Fruit fly (Drosophila melanogaster) whole organism, embryonic: Measurements from ENCODE around the gene CG4972.
A peak's percentile ranks its signal among the peaks of the same experiment; 100 is the strongest.

Source experiments
- Abd-B ChIP-seq: fragments of 200-800 bp; sonication (Bioruptor generic); optimal IDR thresholded peaks from 2 replicates; lab custom pipeline; 2018; ENCODE audit warnings: missing biosample characterization, mild to moderate bottlenecking, missing genetic modification characterization, moderate library complexity
- Antp ChIP-seq: fragments of 200-800 bp; sonication (Bioruptor generic); optimal IDR thresholded peaks from 3 replicates; lab custom pipeline; 2016; ENCODE audit warnings: missing biosample characterization, missing genetic modification characterization
- B-H1 ChIP-seq: fragments of 200-800 bp; sonication (Bioruptor generic); IDR thresholded peaks from 3 replicates; pipeline ENCODE4 v1.3.6; 2022; ENCODE audit warnings: missing biosample characterization, missing genetic modification characterization
- B-H2 ChIP-seq: fragments of 200-800 bp; sonication (Bioruptor generic); optimal IDR thresholded peaks from 2 replicates; lab custom pipeline; 2018; ENCODE audit warnings: missing biosample characterization, mild to moderate bottlenecking, missing genetic modification characterization
- CG11398 ChIP-seq: fragments of 200-800 bp; sonication (Bioruptor generic); optimal IDR thresholded peaks from 2 replicates; lab custom pipeline; 2016; ENCODE audit warnings: missing biosample characterization, missing genetic modification characterization
- CG12744 ChIP-seq: fragments of 200-800 bp; sonication (Bioruptor generic); optimal IDR thresholded peaks from 2 replicates; lab custom pipeline; 2016; ENCODE audit warnings: missing biosample characterization, missing genetic modification characterization
- CG17802 ChIP-seq: fragments of 200-800 bp; sonication (Bioruptor generic); optimal IDR thresholded peaks from 2 replicates; lab custom pipeline; 2018; ENCODE audit warnings: missing biosample characterization, mild to moderate bottlenecking, missing genetic modification characterization, moderate library complexity
- CG2875 ChIP-seq: fragments of 200-800 bp; sonication (Bioruptor generic); optimal IDR thresholded peaks from 2 replicates; lab custom pipeline; 2017; ENCODE audit warnings: missing biosample characterization, mild to moderate bottlenecking, missing genetic modification characterization, missing genetic modification reagents
- CG3065 ChIP-seq: fragments of 200-800 bp; sonication (Bioruptor generic); optimal IDR thresholded peaks from 2 replicates; lab custom pipeline; 2016; ENCODE audit warnings: missing biosample characterization, missing genetic modification characterization
- CG31441 ChIP-seq: fragments of 200-800 bp; sonication (Bioruptor generic); IDR thresholded peaks from 2 replicates; pipeline ENCODE4 v1.3.6; 2022; ENCODE audit warnings: missing biosample characterization, missing genetic modification characterization
- CG33557 ChIP-seq: fragments of 200-800 bp; sonication (Bioruptor generic); optimal IDR thresholded peaks from 2 replicates; lab custom pipeline; 2019; ENCODE audit warnings: missing biosample characterization, mild to moderate bottlenecking, missing genetic modification characterization, moderate library complexity
- CG42726 ChIP-seq: fragments of 200-800 bp; sonication (Bioruptor generic); IDR thresholded peaks from 2 replicates; pipeline ENCODE4 v1.3.6; 2022; ENCODE audit warnings: missing biosample characterization, missing genetic modification characterization; ENCODE audit not compliant: partially characterized antibody
- CG5180 ChIP-seq: fragments of 200-800 bp; sonication (Bioruptor generic); optimal IDR thresholded peaks from 3 replicates; lab custom pipeline; 2017; ENCODE audit warnings: missing biosample characterization, missing genetic modification characterization, mild to moderate bottlenecking, moderate library complexity, missing genetic modification reagents
- CG6254 ChIP-seq: fragments of 200-800 bp; sonication (Bioruptor generic); optimal IDR thresholded peaks from 3 replicates; lab custom pipeline; 2017; ENCODE audit warnings: mild to moderate bottlenecking, missing biosample characterization, missing genetic modification reagents, missing genetic modification characterization
- CG6854 ChIP-seq: fragments of 200-800 bp; sonication (Bioruptor generic); optimal IDR thresholded peaks from 3 replicates; lab custom pipeline; 2017; ENCODE audit warnings: missing biosample characterization, mild to moderate bottlenecking, missing genetic modification characterization
- CG8290 ChIP-seq, 3 experiments: fragments of 200-800 bp; sonication (Bioruptor generic); optimal IDR thresholded peaks; 2 replicates each; lab custom pipeline; 2016 to 2019; ENCODE audit warnings: missing biosample characterization in 3 of 3, missing genetic modification characterization in 3 of 3, mild to moderate bottlenecking in 2 of 3, moderate library complexity in 1 of 3
- CG8765 ChIP-seq: fragments of 200-800 bp; sonication (Bioruptor generic); IDR thresholded peaks from 2 replicates; pipeline ENCODE4 v1.3.6; 2022; ENCODE audit warnings: missing biosample characterization, missing genetic modification characterization
- CG9727 ChIP-seq: fragments of 200-800 bp; sonication (Bioruptor generic); optimal IDR thresholded peaks from 3 replicates; lab custom pipeline; 2017; ENCODE audit warnings: missing biosample characterization, mild to moderate bottlenecking, missing genetic modification characterization
- CG9817 ChIP-seq: fragments of 200-800 bp; sonication (Bioruptor generic); optimal IDR thresholded peaks from 2 replicates; lab custom pipeline; 2018; ENCODE audit warnings: missing biosample characterization, mild to moderate bottlenecking, missing genetic modification characterization, moderate library complexity
- Dfd ChIP-seq, 2 experiments: fragments of >200 bp; optimal IDR thresholded peaks; 2 replicates each; lab custom pipeline; 2017; ENCODE audit warnings: missing biosample characterization in 2 of 2, missing genetic modification characterization in 2 of 2
- Ets97D ChIP-seq: fragments of 200-800 bp; sonication (Bioruptor generic); optimal IDR thresholded peaks from 3 replicates; lab custom pipeline; 2016; ENCODE audit warnings: missing biosample characterization, missing genetic modification characterization
- HLH54F ChIP-seq: fragments of 200-800 bp; sonication (Bioruptor generic); optimal IDR thresholded peaks from 3 replicates; lab custom pipeline; 2016; ENCODE audit warnings: missing biosample characterization, missing genetic modification characterization
- Hand ChIP-seq: fragments of 200-800 bp; sonication (Bioruptor generic); optimal IDR thresholded peaks from 2 replicates; lab custom pipeline; 2017; ENCODE audit warnings: mild to moderate bottlenecking, missing biosample characterization, missing genetic modification reagents, missing genetic modification characterization
- Hr78 ChIP-seq, 2 experiments: fragments of 200-800 bp in 1 of 2; fragments of >200 bp in 1 of 2; sonication (Bioruptor generic) in 1 of 2; optimal IDR thresholded peaks; 2 replicates each; lab custom pipeline; 2017 to 2019; ENCODE audit warnings: missing biosample characterization in 2 of 2, missing genetic modification characterization in 2 of 2, mild to moderate bottlenecking in 1 of 2, moderate library complexity in 1 of 2
- MESR4 ChIP-seq: fragments of 200-800 bp; sonication (Bioruptor generic); optimal IDR thresholded peaks from 2 replicates; lab custom pipeline; 2018; ENCODE audit warnings: missing biosample characterization, mild to moderate bottlenecking, missing genetic modification characterization, moderate library complexity
- MTF-1 ChIP-seq: fragments of 200-800 bp; sonication (Bioruptor generic); optimal IDR thresholded peaks from 2 replicates; lab custom pipeline; 2018; ENCODE audit warnings: missing biosample characterization, mild to moderate bottlenecking, missing genetic modification characterization, borderline replicate concordance
- Meics ChIP-seq: fragments of 200-800 bp; sonication (Bioruptor generic); optimal IDR thresholded peaks from 2 replicates; lab custom pipeline; 2017; ENCODE audit warnings: missing biosample characterization, mild to moderate bottlenecking, missing genetic modification characterization
- NC2β ChIP-seq: fragments of 200-800 bp; sonication (Bioruptor generic); optimal IDR thresholded peaks from 2 replicates; lab custom pipeline; 2016; ENCODE audit warnings: missing biosample characterization, missing genetic modification characterization
- NK7.1 ChIP-seq: fragments of 200-800 bp; sonication (Bioruptor generic); optimal IDR thresholded peaks from 3 replicates; lab custom pipeline; 2016; ENCODE audit warnings: missing biosample characterization, missing genetic modification characterization
- Neu2 ChIP-seq: fragments of 200-800 bp; sonication (Bioruptor generic); optimal IDR thresholded peaks from 3 replicates; lab custom pipeline; 2016; ENCODE audit warnings: missing biosample characterization, missing genetic modification characterization, borderline replicate concordance
- PHDP ChIP-seq: fragments of 200-800 bp; sonication (Bioruptor generic); optimal IDR thresholded peaks from 3 replicates; lab custom pipeline; 2018; ENCODE audit warnings: missing biosample characterization, mild to moderate bottlenecking, missing genetic modification characterization, moderate library complexity
- Ptx1 ChIP-seq: fragments of 200-800 bp; sonication (Bioruptor generic); IDR thresholded peaks from 2 replicates; pipeline ENCODE4 v1.3.6; 2022; ENCODE audit warnings: missing biosample characterization, missing genetic modification characterization
- Ravus ChIP-seq: fragments of 200-800 bp; sonication (Bioruptor generic); IDR thresholded peaks from 2 replicates; pipeline ENCODE4 v1.3.6; 2022; ENCODE audit warnings: missing biosample characterization, missing genetic modification characterization
- Rfx ChIP-seq: fragments of 200-800 bp; sonication (Bioruptor generic); IDR thresholded peaks from 2 replicates; pipeline ENCODE4 v1.3.6; 2022; ENCODE audit warnings: missing biosample characterization, missing genetic modification characterization
- ab ChIP-seq: fragments of 200-800 bp; sonication (Bioruptor generic); optimal IDR thresholded peaks from 2 replicates; lab custom pipeline; 2016; ENCODE audit warnings: missing biosample characterization, missing genetic modification characterization
- al ChIP-seq: fragments of 200-800 bp; sonication (Bioruptor generic); IDR thresholded peaks from 2 replicates; pipeline ENCODE4 v1.3.6; 2022; ENCODE audit warnings: missing biosample characterization, missing genetic modification characterization
- dan ChIP-seq: fragments of 200-800 bp; sonication (Bioruptor generic); IDR thresholded peaks from 2 replicates; pipeline ENCODE4 v1.3.6; 2022; ENCODE audit warnings: missing biosample characterization, missing genetic modification characterization
- eve ChIP-seq, 2 experiments: fragments of >200 bp; optimal IDR thresholded peaks; 2 replicates each; lab custom pipeline; 2017; ENCODE audit warnings: missing biosample characterization in 2 of 2, missing genetic modification characterization in 2 of 2
- gcm ChIP-seq: fragments of 200-800 bp; sonication (Bioruptor generic); optimal IDR thresholded peaks from 2 replicates; lab custom pipeline; 2019; ENCODE audit warnings: missing biosample characterization, mild to moderate bottlenecking, missing genetic modification characterization, moderate library complexity
- jing ChIP-seq: fragments of 200-800 bp; sonication (Bioruptor generic); optimal IDR thresholded peaks from 2 replicates; lab custom pipeline; 2018; ENCODE audit warnings: missing biosample characterization, mild to moderate bottlenecking, missing genetic modification characterization
- kay ChIP-seq: fragments of 200-800 bp; sonication (Bioruptor generic); optimal IDR thresholded peaks from 2 replicates; lab custom pipeline; 2016; ENCODE audit warnings: missing biosample characterization, missing genetic modification characterization
- klu ChIP-seq: fragments of 200-800 bp; sonication (Bioruptor generic); IDR thresholded peaks from 2 replicates; pipeline ENCODE4 v1.3.6; 2022; ENCODE audit warnings: missing biosample characterization, missing genetic modification characterization
- lmd ChIP-seq: fragments of 200-800 bp; sonication (Bioruptor generic); IDR thresholded peaks from 2 replicates; pipeline ENCODE4 v1.3.6; 2022; ENCODE audit warnings: missing biosample characterization, missing genetic modification characterization
- lola ChIP-seq, 3 experiments: fragments of >200 bp in 2 of 3; fragments of 200-800 bp in 1 of 3; sonication (Bioruptor generic) in 1 of 3; optimal IDR thresholded peaks; 2 replicates each; lab custom pipeline; 2017 to 2019; ENCODE audit warnings: missing biosample characterization in 3 of 3, missing genetic modification characterization in 3 of 3, mild to moderate bottlenecking in 1 of 3, moderate library complexity in 1 of 3
- mirr ChIP-seq: fragments of 200-800 bp; sonication (Bioruptor generic); optimal IDR thresholded peaks from 3 replicates; lab custom pipeline; 2018; ENCODE audit warnings: missing biosample characterization, mild to moderate bottlenecking, missing genetic modification characterization
- rib ChIP-seq: fragments of 200-800 bp; sonication (Bioruptor generic); IDR thresholded peaks from 2 replicates; pipeline ENCODE4 v1.3.6; 2022; ENCODE audit warnings: missing biosample characterization, missing genetic modification characterization
- stwl ChIP-seq: fragments of 200-800 bp; sonication (Bioruptor generic); optimal IDR thresholded peaks from 3 replicates; lab custom pipeline; 2018; ENCODE audit warnings: missing biosample characterization, mild to moderate bottlenecking, missing genetic modification characterization, moderate library complexity
- tio ChIP-seq: fragments of 200-800 bp; sonication (Bioruptor generic); optimal IDR thresholded peaks from 2 replicates; lab custom pipeline; 2017; ENCODE audit warnings: missing biosample characterization, missing genetic modification characterization, inconsistent platforms
- twi ChIP-seq: fragments of 200-800 bp; optimal IDR thresholded peaks from 2 replicates; lab custom pipeline; 2019; ENCODE audit warnings: missing biosample characterization, mild to moderate bottlenecking, missing genetic modification characterization, moderate library complexity
- wek ChIP-seq: fragments of 200-800 bp; sonication (Bioruptor generic); optimal IDR thresholded peaks from 3 replicates; lab custom pipeline; 2018; ENCODE audit warnings: missing biosample characterization, mild to moderate bottlenecking, missing genetic modification characterization, moderate library complexity
- zfh2 ChIP-seq: fragments of 200-800 bp; sonication (Bioruptor generic); optimal IDR thresholded peaks from 2 replicates; lab custom pipeline; 2016; ENCODE audit warnings: missing biosample characterization, missing genetic modification characterization

Gene CG4972

dm6 chr2L:10341405-10341804 lies 26.8 kb downstream of the CG4972 start, which contains the start of gene CG31715 (continued):
- TF ChIP-seq lola (GFP tag; optimal IDR thresholded peaks at IDR 0.05; lab: Kevin White, UChicago) = no peak
- TF ChIP-seq dan (GFP tag; lab: Robert Waterston, UW) = no peak
- no peak for TF ChIP-seq NC2β
- TF ChIP-seq Dfd (GFP tag; optimal IDR thresholded peaks at IDR 0.05; lab: Kevin White, UChicago) = no peak
- TF ChIP-seq gcm (GFP tag; lab: Kevin White, UChicago) = no peak
- no peak for TF ChIP-seq zfh2
- no peak for TF ChIP-seq wek (GFP tag; lab: Kevin White, UChicago)
- no peak for TF ChIP-seq Hr78 (GFP tag; optimal IDR thresholded peaks at IDR 0.05; lab: Kevin White, UChicago)
- no peak for TF ChIP-seq CG12744 (GFP tag; lab: Kevin White, UChicago)
- no peak for TF ChIP-seq kay (GFP tag; lab: Kevin White, UChicago)
- TF ChIP-seq CG6854 (GFP tag; lab: Kevin White, UChicago) = no peak
- TF ChIP-seq NK7.1 (GFP tag; lab: Kevin White, UChicago) = no peak
- no peak for TF ChIP-seq CG8765
- TF ChIP-seq CG33557 (GFP tag; lab: Kevin White, UChicago) = no peak
- no peak for TF ChIP-seq jing
- TF ChIP-seq B-H2 (GFP tag; lab: Kevin White, UChicago) = peak; percentile 19
- peak; percentile 19 for TF ChIP-seq CG8290 (GFP tag; optimal IDR thresholded peaks at IDR 0.05; lab: Kevin White, UChicago)
- TF ChIP-seq CG8290 (tag; optimal IDR thresholded peaks at IDR 0.05; lab: Kevin White, UChicago) = peak in 1 of 2 experiments; percentile 40
- TF ChIP-seq eve (GFP tag; optimal IDR thresholded peaks at IDR 0.05; lab: Kevin White, UChicago) = no peak
- no peak for TF ChIP-seq Ets97D (GFP tag; lab: Kevin White, UChicago)
- TF ChIP-seq Neu2 (GFP tag; lab: Kevin White, UChicago) = no peak
- TF ChIP-seq Rfx = no peak
- TF ChIP-seq twi (tag; lab: Kevin White, UChicago) = no peak
- TF ChIP-seq Hand (GFP tag; lab: Kevin White, UChicago) = no peak
- TF ChIP-seq stwl (tag; lab: Kevin White, UChicago) = peak; percentile 56
- TF ChIP-seq HLH54F (GFP tag; lab: Kevin White, UChicago) = no peak
- no peak for TF ChIP-seq CG3065 (GFP tag; lab: Kevin White, UChicago)
- TF ChIP-seq Ravus (GFP tag; lab: Robert Waterston, UW) = no peak
- no peak for TF ChIP-seq MTF-1
- TF ChIP-seq al (GFP tag; lab: Robert Waterston, UW) = no peak
- no peak for TF ChIP-seq B-H1 (GFP tag; lab: Robert Waterston, UW)
- TF ChIP-seq CG11398 (GFP tag; lab: Kevin White, UChicago) = no peak
- TF ChIP-seq CG2875 (GFP tag; lab: Kevin White, UChicago) = no peak
- no peak for TF ChIP-seq mirr (GFP tag; lab: Kevin White, UChicago)
- TF ChIP-seq klu = no peak
- no peak for TF ChIP-seq tio (GFP tag; lab: Kevin White, UChicago)
- peak; percentile 16; the same call in 1 of the 2 replicates for TF ChIP-seq CG31441 (GFP tag; lab: Robert Waterston, UW)
- peak; percentile 49; the same call in 1 of the 2 replicates for TF ChIP-seq rib (GFP tag; lab: Robert Waterston, UW)
- TF ChIP-seq CG6254 (GFP tag; lab: Kevin White, UChicago) = no peak
- no peak for TF ChIP-seq ab (GFP tag; lab: Kevin White, UChicago)
- no peak for TF ChIP-seq Antp (GFP tag; lab: Kevin White, UChicago)
- no peak for TF ChIP-seq CG9727
- TF ChIP-seq PHDP (tag; lab: Kevin White, UChicago) = peak; percentile 39
- TF ChIP-seq CG17802 (tag; lab: Kevin White, UChicago) = no peak
- no peak for TF ChIP-seq lmd (GFP tag; lab: Robert Waterston, UW)
- TF ChIP-seq CG42726 (GFP tag; lab: Robert Waterston, UW) = no peak
- no peak for TF ChIP-seq Abd-B
- TF ChIP-seq MESR4 (GFP tag; lab: Kevin White, UChicago) = peak; percentile 25
- no peak for TF ChIP-seq Meics (GFP tag; lab: Kevin White, UChicago)
- TF ChIP-seq CG9817 (tag; lab: Kevin White, UChicago) = no peak
- TF ChIP-seq Ptx1 (GFP tag; lab: Robert Waterston, UW) = no peak
- TF ChIP-seq CG5180 (GFP tag; lab: Kevin White, UChicago) = no peak
